Worm (Caenorhabditis elegans) whole organism, L2 larva: ENCODE data around the gene Y43F8C.13.

Experiments
- aly-2 ChIP-seq: fragments of 150-350 bp; optimal IDR thresholded peaks from 2 replicates; lab custom pipeline; 2014; ENCODE audit warnings: missing biosample characterization, missing genetic modification characterization
- ama-1 ChIP-seq: fragments of 150-350 bp; optimal IDR thresholded peaks from 2 replicates; lab custom pipeline; 2018; ENCODE audit warnings: inconsistent platforms
- blmp-1 ChIP-seq: sonication (generic microtip); optimal IDR thresholded peaks from 2 replicates; lab custom pipeline; 2017; ENCODE audit warnings: missing genetic modification characterization, mild to moderate bottlenecking, missing compliant biosample characterization, antibody characterized with exemption, moderate library complexity; ENCODE audit not compliant: insufficient read depth
- ceh-82 ChIP-seq: fragments of 150-350 bp; optimal IDR thresholded peaks from 2 replicates; lab custom pipeline; 2014; ENCODE audit warnings: missing biosample characterization, missing genetic modification characterization
- fos-1 ChIP-seq: fragments of 150-350 bp; optimal IDR thresholded peaks from 2 replicates; lab custom pipeline; 2014; ENCODE audit warnings: missing biosample characterization, missing genetic modification characterization
- snpc-4 ChIP-seq: fragments of 150-350 bp; optimal IDR thresholded peaks from 2 replicates; lab custom pipeline; 2014; ENCODE audit warnings: missing biosample characterization, missing genetic modification characterization
- unc-62 ChIP-seq: fragments of 150-350 bp; optimal IDR thresholded peaks from 2 replicates; lab custom pipeline; 2014; ENCODE audit warnings: missing biosample characterization, missing genetic modification reagents, missing genetic modification characterization

DNA sequence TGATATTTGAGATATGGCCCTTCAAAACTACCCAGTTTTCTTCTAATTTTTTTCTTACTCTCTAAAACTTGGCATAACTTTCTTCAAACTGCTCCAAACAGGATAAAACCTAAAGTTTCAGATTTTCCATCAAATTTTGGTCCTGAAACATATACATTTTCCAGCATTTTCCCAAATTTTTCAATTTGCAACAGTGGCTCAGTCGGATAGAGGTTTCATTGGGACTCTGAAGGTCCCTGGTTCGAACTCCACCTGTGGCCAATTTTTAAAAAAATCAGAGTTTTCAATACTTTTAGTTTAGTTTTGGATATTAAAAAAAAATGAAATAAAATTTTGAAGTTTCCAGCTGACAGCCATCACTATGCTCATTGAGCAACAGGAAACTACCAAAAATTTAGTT is 29.5 kb downstream of the Y43F8C.13 start:
- TF ChIP-seq aly-2 (tag; lab: Kevin White, UChicago) (no peak), ama-1 (lab: Kevin White, UChicago) (no peak), unc-62 (GFP tag; lab: Kevin White, UChicago) (no peak), fos-1 (tag; lab: Kevin White, UChicago) (no peak), blmp-1 (tag; lab: Kevin White, UChicago) (no peak), ceh-82 (tag; lab: Kevin White, UChicago) (no peak), snpc-4 (tag; lab: Kevin White, UChicago) (no peak)
